Worm (Caenorhabditis elegans) whole organism, L2 larva: ENCODE data around the gene Y7A5A.24.

Source experiments
- ceh-82 ChIP-seq: fragments of 150-350 bp; optimal IDR thresholded peaks from 2 replicates; lab custom pipeline; 2014; ENCODE audit warnings: missing biosample characterization, missing genetic modification characterization
- snpc-4 ChIP-seq: fragments of 150-350 bp; optimal IDR thresholded peaks from 2 replicates; lab custom pipeline; 2014; ENCODE audit warnings: missing biosample characterization, missing genetic modification characterization

- no peak for TF ChIP-seq snpc-4 (tag; lab: Kevin White, UChicago)
- no peak for TF ChIP-seq ceh-82 (tag; lab: Kevin White, UChicago)
These were observed 2.6 kb upstream of the Y7A5A.24 start, which contains the start of gene Y7A5A.3 for ce11 chrX:15784570-15784969.
